Worm (Caenorhabditis elegans): ENCODE results near the gene Y43C5A.3.

ce11 chrIV:10313565-10313964, 39.7 kb downstream of the Y43C5A.3 start, which contains the start of gene acs-18:
- TF ChIP-seq lsy-27 (tag; optimal IDR thresholded peaks at IDR 0.05; ENCODE audit: borderline replicate concordance, insufficient read depth): no peak
- no peak for TF ChIP-seq ama-1 (optimal IDR thresholded peaks at IDR 0.05)
- TF ChIP-seq ama-1 (GFP tag; optimal IDR thresholded peaks at IDR 0.05): no peak
- no peak for TF ChIP-seq nfya-1 (tag; optimal IDR thresholded peaks at IDR 0.05; ENCODE audit: borderline replicate concordance, insufficient read depth)
- TF ChIP-seq B0336.3 (GFP tag; IDR thresholded peaks at IDR 0.05): no peak
- no peak for TF ChIP-seq nhr-90 (tag; optimal IDR thresholded peaks at IDR 0.05)
- no peak for TF ChIP-seq dpff-1 (tag; optimal IDR thresholded peaks at IDR 0.05)
- no peak for TF ChIP-seq ztf-28 (GFP tag; IDR thresholded peaks at IDR 0.05)
- TF ChIP-seq ekl-4 (GFP tag; IDR thresholded peaks at IDR 0.05): no peak

All from whole organism, young adult.